Worm (Caenorhabditis elegans): ENCODE results near the gene F35G12.7.

- TF ChIP-seq bed-3 (GFP tag; optimal IDR thresholded peaks at IDR 0.05) = no peak
- TF ChIP-seq hlh-1 (tag; optimal IDR thresholded peaks at IDR 0.05) = no peak
- no peak for TF ChIP-seq lin-13 (tag; optimal IDR thresholded peaks at IDR 0.05)
- no peak for TF ChIP-seq drap-1 (GFP tag; optimal IDR thresholded peaks at IDR 0.05)
- TF ChIP-seq lin-32 (GFP tag; optimal IDR thresholded peaks at IDR 0.05) = no peak
- no peak for TF ChIP-seq tbx-8 (GFP tag; optimal IDR thresholded peaks at IDR 0.05)
- no peak for TF ChIP-seq pha-4 (tag; optimal IDR thresholded peaks at IDR 0.05)
- no peak for TF ChIP-seq ztf-11 (tag; optimal IDR thresholded peaks at IDR 0.05)
Observed at ce11 chrIII:4561286-4561685, 25.8 kb downstream of the F35G12.7 start.
